Fruit fly (Drosophila melanogaster) whole organism, prepupa: Measurements from ENCODE around the gene CG8814.
A peak's percentile ranks its signal among the peaks of the same experiment; 100 is the strongest.

Experiments
- Blimp-1 ChIP-seq: fragments of 200-800 bp; sonication (Bioruptor generic); optimal IDR thresholded peaks from 3 replicates; lab custom pipeline; 2017; ENCODE audit warnings: missing biosample characterization, missing genetic modification characterization, mild to moderate bottlenecking, moderate library complexity, missing genetic modification reagents
- CG6854 ChIP-seq: fragments of 200-800 bp; sonication (Bioruptor generic); optimal IDR thresholded peaks from 2 replicates; lab custom pipeline; 2017; ENCODE audit warnings: missing biosample characterization, mild to moderate bottlenecking, missing genetic modification characterization
- OdsH ChIP-seq: fragments of 200-800 bp; sonication (Bioruptor generic); optimal IDR thresholded peaks from 3 replicates; lab custom pipeline; 2016; ENCODE audit warnings: missing biosample characterization, missing genetic modification characterization
- achi ChIP-seq: fragments of 200-800 bp; sonication (Bioruptor generic); optimal IDR thresholded peaks from 3 replicates; lab custom pipeline; 2016; ENCODE audit warnings: missing biosample characterization, missing genetic modification characterization

- TF ChIP-seq CG6854 (peak; percentile 47), OdsH (GFP tag; lab: Kevin White, UChicago) (no peak), Blimp-1 (GFP tag; lab: Kevin White, UChicago) (no peak), achi (GFP tag; lab: Kevin White, UChicago) (peak; percentile 59)
Measured at dm6 chr2L:2886613-2887537, 12.2 kb downstream of the CG8814 start.
